Fruit fly (Drosophila melanogaster) whole organism, wandering third instar larva: ENCODE measurements around the gene Cad96Ca.

Source experiments
- Abd-B ChIP-seq: fragments of >200 bp; optimal IDR thresholded peaks from 2 replicates; lab custom pipeline; 2017; ENCODE audit warnings: missing biosample characterization, missing genetic modification characterization
- CG32264 ChIP-seq: fragments of 200-800 bp; sonication (Bioruptor generic); optimal IDR thresholded peaks from 2 replicates; lab custom pipeline; 2016; ENCODE audit warnings: missing biosample characterization, missing genetic modification characterization
- Dif ChIP-seq: fragments of 200-275, 200-300 bp; sonication (Bioruptor generic); optimal IDR thresholded peaks from 2 replicates; lab custom pipeline; 2018; ENCODE audit warnings: missing biosample characterization, missing genetic modification characterization; ENCODE audit not compliant: partially characterized antibody
- HLH106 ChIP-seq: fragments of 200-800 bp; optimal IDR thresholded peaks from 3 replicates; lab custom pipeline; 2019; ENCODE audit warnings: missing biosample characterization, mild to moderate bottlenecking, missing genetic modification characterization, moderate library complexity
- Hnf4 ChIP-seq: fragments of 200-800 bp; sonication (Bioruptor generic); optimal IDR thresholded peaks from 2 replicates; lab custom pipeline; 2016; ENCODE audit warnings: missing biosample characterization, mild to moderate bottlenecking, missing genetic modification characterization
- Hr78 ChIP-seq: fragments of >200 bp; optimal IDR thresholded peaks from 2 replicates; lab custom pipeline; 2017; ENCODE audit warnings: missing biosample characterization, missing genetic modification characterization
- Jra ChIP-seq: sonication (Bioruptor generic); optimal IDR thresholded peaks from 2 replicates; lab custom pipeline; 2016; ENCODE audit warnings: missing biosample characterization, missing genetic modification characterization
- Mio ChIP-seq: sonication (Bioruptor generic); optimal IDR thresholded peaks from 2 replicates; lab custom pipeline; 2016; ENCODE audit warnings: missing biosample characterization, missing genetic modification characterization
- Myc ChIP-seq: fragments of >200 bp; optimal IDR thresholded peaks from 2 replicates; lab custom pipeline; 2017
- Rel ChIP-seq, 2 experiments: fragments of 200-800 bp; sonication (Bioruptor generic) in 1 of 2; optimal IDR thresholded peaks; 2 replicates in 1 of 2; 3 replicates in 1 of 2; lab custom pipeline; 2016 to 2019; ENCODE audit warnings: mild to moderate bottlenecking in 2 of 2, missing biosample characterization in 2 of 2, missing genetic modification characterization in 2 of 2, moderate library complexity in 1 of 2
- Sp1 ChIP-seq: fragments of 200-800 bp; sonication (Bioruptor generic); optimal IDR thresholded peaks from 3 replicates; lab custom pipeline; 2019; ENCODE audit warnings: missing biosample characterization, mild to moderate bottlenecking, missing genetic modification characterization, moderate library complexity
- Vsx2 ChIP-seq: fragments of 200-300, 225-300 bp; sonication (Bioruptor generic); optimal IDR thresholded peaks from 2 replicates; lab custom pipeline; 2018; ENCODE audit warnings: missing biosample characterization, missing genetic modification characterization; ENCODE audit not compliant: partially characterized antibody
- br ChIP-seq: fragments of 200-800 bp; sonication (Bioruptor generic); optimal IDR thresholded peaks from 2 replicates; lab custom pipeline; 2016; ENCODE audit warnings: missing biosample characterization, missing genetic modification characterization
- dl ChIP-seq, 2 experiments: fragments of 175-275, 200-275 bp in 1 of 2; fragments of 200-275 bp in 1 of 2; sonication (Bioruptor generic); optimal IDR thresholded peaks; lab custom pipeline; 2018; ENCODE audit warnings: mild to moderate bottlenecking in 2 of 2, missing biosample characterization in 2 of 2, missing genetic modification characterization in 2 of 2, moderate library complexity in 2 of 2; ENCODE audit not compliant: partially characterized antibody in 2 of 2, insufficient read depth in 1 of 2
- dmrt93B ChIP-seq: fragments of 200-800 bp; sonication (Bioruptor generic); optimal IDR thresholded peaks from 2 replicates; lab custom pipeline; 2018; ENCODE audit warnings: missing biosample characterization, mild to moderate bottlenecking, missing genetic modification characterization
- ey ChIP-seq: fragments of 200-800 bp; sonication (Bioruptor generic); optimal IDR thresholded peaks from 2 replicates; lab custom pipeline; 2016; ENCODE audit warnings: missing biosample characterization, missing genetic modification characterization
- h ChIP-seq: fragments of 200-800 bp; sonication (Bioruptor generic); optimal IDR thresholded peaks from 3 replicates; lab custom pipeline; 2016; ENCODE audit warnings: missing biosample characterization, mild to moderate bottlenecking, missing genetic modification characterization
- pan ChIP-seq: fragments of >200 bp; optimal IDR thresholded peaks from 2 replicates; lab custom pipeline; 2017
- rgr ChIP-seq: fragments of 200-800 bp; sonication (Bioruptor generic); optimal IDR thresholded peaks from 3 replicates; lab custom pipeline; 2016; ENCODE audit warnings: missing biosample characterization, mild to moderate bottlenecking, missing genetic modification characterization
- sage ChIP-seq: fragments of 200-800 bp; sonication (Bioruptor generic); optimal IDR thresholded peaks from 2 replicates; lab custom pipeline; 2016; ENCODE audit warnings: missing biosample characterization, mild to moderate bottlenecking, missing genetic modification characterization
- usp ChIP-seq: fragments of >200 bp; optimal IDR thresholded peaks from 2 replicates; lab custom pipeline; 2017; ENCODE audit warnings: missing biosample characterization, missing genetic modification characterization
- woc ChIP-seq: sonication (Bioruptor generic); optimal IDR thresholded peaks from 2 replicates; lab custom pipeline; 2016; ENCODE audit warnings: missing biosample characterization, mild to moderate bottlenecking, missing genetic modification characterization

Gene Cad96Ca

DNA sequence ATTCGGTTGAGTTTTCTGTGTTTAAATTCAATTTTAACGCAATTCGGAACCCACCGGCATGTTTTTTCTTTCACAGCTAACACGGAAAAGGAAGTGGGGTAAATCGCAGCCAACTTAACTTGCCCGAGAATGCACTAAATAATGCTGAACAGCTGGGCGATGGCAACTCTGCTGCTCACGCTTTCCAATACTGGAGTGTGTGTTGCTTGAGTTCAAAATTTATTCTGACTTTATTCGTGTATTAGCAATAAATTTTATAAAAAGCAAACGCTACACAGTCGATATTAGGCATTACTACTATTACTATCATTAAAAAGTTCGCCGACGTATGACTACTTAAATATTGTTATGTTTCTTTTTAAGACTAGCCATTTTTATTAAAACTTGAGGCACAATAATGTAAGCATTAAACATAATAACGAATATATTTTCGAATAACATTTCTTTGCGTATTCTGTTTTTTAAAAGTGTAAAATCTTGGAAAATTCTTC is 39.3 kb upstream of the Cad96Ca start, which contains the start of the genes RpS27 and Nup37 (continued):
- TF ChIP-seq Hnf4 (GFP tag; lab: Kevin White, UChicago) (no peak), Jra (GFP tag; lab: Kevin White, UChicago) (no peak)

dm6 chr3R:25245052-25245813 is 37.1 kb upstream of the Cad96Ca start, which contains the start of gene bam:
Gene bam, minus strand, starts transcription at chr3R:25245109.
- no peak for TF ChIP-seq ey
- no peak for TF ChIP-seq br
- TF ChIP-seq pan (lab: Kevin White, UChicago) = no peak
- peak; percentile 51 for TF ChIP-seq Myc
- TF ChIP-seq dl (GFP tag; optimal IDR thresholded peaks at IDR 0.05; lab: Kevin White, UChicago; ENCODE audit: insufficient read depth in 1 of 2, partially characterized antibody in 2 of 2) = no peak
- TF ChIP-seq Rel (GFP tag; optimal IDR thresholded peaks at IDR 0.05; lab: Kevin White, UChicago) = no peak
- TF ChIP-seq Rel (tag; optimal IDR thresholded peaks at IDR 0.05; lab: Kevin White, UChicago) = peak; percentile 77
- TF ChIP-seq dmrt93B (GFP tag; lab: Kevin White, UChicago) = no peak

DNA sequence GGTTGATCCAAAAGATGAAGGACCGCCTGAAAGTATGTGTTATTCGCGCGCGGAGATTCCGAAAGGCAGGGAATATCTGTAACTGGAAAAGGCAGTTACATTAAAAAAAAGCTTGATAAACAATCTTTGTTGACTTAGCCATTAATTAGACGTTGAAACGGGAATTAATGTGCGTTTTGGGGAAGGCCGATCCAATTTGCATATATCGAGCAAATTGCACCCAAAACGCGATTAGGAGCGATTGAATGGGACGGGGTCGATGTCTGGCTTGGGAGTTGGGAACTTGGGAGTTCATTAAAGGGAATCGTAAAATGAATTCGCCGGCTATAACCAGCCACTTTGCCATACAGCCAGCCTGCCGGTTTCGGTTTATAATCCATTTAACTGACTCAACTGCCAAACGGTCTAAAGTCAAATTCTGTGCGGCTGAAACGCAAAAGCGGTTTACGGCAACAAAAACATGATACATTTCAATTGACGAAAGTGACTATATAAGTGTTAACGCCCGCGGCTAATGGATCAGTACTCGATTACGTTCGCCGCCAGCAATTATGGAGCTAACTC is 33.5 kb upstream of the Cad96Ca start, which contains the start of gene CG11854:
TSS of gene CG11854 (plus strand) at position 514 of the 564 bp plus-strand sequence.
- TF ChIP-seq Rel (GFP tag; optimal IDR thresholded peaks at IDR 0.05; lab: Kevin White, UChicago) (no peak), Rel (tag; optimal IDR thresholded peaks at IDR 0.05; lab: Kevin White, UChicago) (peak; percentile 76), sage (GFP tag; lab: Kevin White, UChicago) (no peak)
- TF ChIP-seq, all 38 proteins: peak for 1

DNA sequence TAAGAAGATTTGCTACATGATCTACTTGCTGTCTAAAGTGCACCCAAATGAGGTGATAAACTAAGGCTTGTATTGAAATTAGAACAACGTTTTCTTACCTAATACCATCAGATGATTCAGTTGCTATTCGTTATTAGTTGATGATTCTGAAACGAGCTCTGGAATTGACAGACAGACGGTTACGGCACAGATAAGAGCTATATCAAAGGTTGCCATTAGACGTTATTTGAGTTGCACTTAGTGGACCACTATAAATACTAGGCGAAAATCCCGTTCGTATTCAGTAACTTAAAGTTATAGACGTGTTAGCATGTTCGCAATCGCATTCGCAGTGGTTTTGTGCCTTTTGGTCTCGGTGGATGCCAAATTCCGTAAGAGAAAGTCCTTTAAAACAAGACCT is 31.8 kb upstream of the Cad96Ca start, which contains the start of gene to:
TSS of gene to (plus strand) at position 301 of the 400 bp plus-strand sequence.
- TF ChIP-seq CG32264 (GFP tag; lab: Kevin White, UChicago) (no peak), dmrt93B (GFP tag; lab: Kevin White, UChicago) (no peak), br (no peak), HLH106 (tag; lab: Kevin White, UChicago) (no peak), h (GFP tag; lab: Kevin White, UChicago) (no peak), Dif (GFP tag; lab: Kevin White, UChicago) (no peak), Rel (GFP tag; optimal IDR thresholded peaks at IDR 0.05; lab: Kevin White, UChicago) (no peak), Rel (tag; optimal IDR thresholded peaks at IDR 0.05; lab: Kevin White, UChicago) (no peak), woc (no peak), Hnf4 (GFP tag; lab: Kevin White, UChicago) (no peak), usp (GFP tag; lab: Kevin White, UChicago) (no peak), dl (GFP tag; optimal IDR thresholded peaks at IDR 0.05; lab: Kevin White, UChicago; ENCODE audit: insufficient read depth in 1 of 2, partially characterized antibody in 2 of 2) (no peak), Sp1 (GFP tag; lab: Kevin White, UChicago) (no peak), Mio (no peak), rgr (GFP tag; lab: Kevin White, UChicago) (no peak), Abd-B (GFP tag; lab: Kevin White, UChicago) (no peak)

dm6 chr3R:25238771-25239700 is 31.0 kb upstream of the Cad96Ca start:
- no peak for TF ChIP-seq CG32264 (GFP tag; lab: Kevin White, UChicago)

dm6 chr3R:25237314-25237713 is 29.2 kb upstream of the Cad96Ca start, which contains the start of gene Jhbp7:
Gene Jhbp7, plus strand, starts transcription at chr3R:25237614.
- TF ChIP-seq Hr78 (GFP tag; lab: Kevin White, UChicago) = no peak
- TF ChIP-seq Rel (GFP tag; optimal IDR thresholded peaks at IDR 0.05; lab: Kevin White, UChicago) = no peak
- no peak for TF ChIP-seq Rel (tag; optimal IDR thresholded peaks at IDR 0.05; lab: Kevin White, UChicago)
- TF ChIP-seq Vsx2 = no peak
- no peak for TF ChIP-seq ey
- TF ChIP-seq, all 38 proteins: peak for 0
